Fruit fly (Drosophila melanogaster) whole organism, prepupa: ENCODE results near the gene CG31793.
A peak's percentile ranks its signal among the peaks of the same experiment; 100 is the strongest.

Experiments used
- Blimp-1 ChIP-seq: fragments of 200-800 bp; sonication (Bioruptor generic); optimal IDR thresholded peaks from 3 replicates; lab custom pipeline; 2017; ENCODE audit warnings: missing biosample characterization, missing genetic modification characterization, mild to moderate bottlenecking, moderate library complexity, missing genetic modification reagents
- CG10631 ChIP-seq: fragments of 200-800 bp; sonication (Bioruptor generic); optimal IDR thresholded peaks from 2 replicates; lab custom pipeline; 2016; ENCODE audit warnings: missing biosample characterization, missing genetic modification characterization
- CG11902 ChIP-seq: fragments of 200-800 bp; sonication (Bioruptor generic); optimal IDR thresholded peaks from 3 replicates; lab custom pipeline; 2016; ENCODE audit warnings: missing biosample characterization, missing genetic modification characterization
- CG15336 ChIP-seq: fragments of 200-800 bp; sonication (Bioruptor generic); IDR thresholded peaks from 2 replicates; pipeline ENCODE4 v1.3.6; 2022; ENCODE audit warnings: missing biosample characterization, missing genetic modification characterization
- CG1621 ChIP-seq: fragments of 200-800 bp; sonication (Bioruptor generic); optimal IDR thresholded peaks from 3 replicates; lab custom pipeline; 2018; ENCODE audit warnings: missing biosample characterization, mild to moderate bottlenecking, missing genetic modification characterization
- CG16779 ChIP-seq: fragments of 200-800 bp; sonication (Bioruptor generic); optimal IDR thresholded peaks from 3 replicates; lab custom pipeline; 2017; ENCODE audit warnings: missing biosample characterization, mild to moderate bottlenecking, missing genetic modification characterization
- CG3032 ChIP-seq: fragments of 200-800 bp; optimal IDR thresholded peaks from 2 replicates; lab custom pipeline; 2019; ENCODE audit warnings: missing biosample characterization, mild to moderate bottlenecking, missing genetic modification characterization, moderate library complexity
- CG3919 ChIP-seq: fragments of 200-800 bp; sonication (Bioruptor generic); optimal IDR thresholded peaks from 3 replicates; lab custom pipeline; 2016; ENCODE audit warnings: missing biosample characterization, missing genetic modification characterization
- CG4318 ChIP-seq: fragments of 200-800 bp; sonication (Bioruptor generic); optimal IDR thresholded peaks from 3 replicates; lab custom pipeline; 2017; ENCODE audit warnings: missing biosample characterization, mild to moderate bottlenecking, missing genetic modification characterization
- CG6163 ChIP-seq: fragments of 200-800 bp; sonication (Bioruptor generic); IDR thresholded peaks from 3 replicates; pipeline ENCODE4 v1.3.6; 2022; ENCODE audit warnings: missing biosample characterization, missing genetic modification characterization
- CG7368 ChIP-seq: fragments of 200-800 bp; sonication (Bioruptor generic); optimal IDR thresholded peaks from 3 replicates; lab custom pipeline; 2016; ENCODE audit warnings: missing biosample characterization, missing genetic modification characterization
- CG8319 ChIP-seq: fragments of 200-800 bp; sonication (Bioruptor generic); optimal IDR thresholded peaks from 3 replicates; lab custom pipeline; 2016; ENCODE audit warnings: missing biosample characterization, missing genetic modification characterization
- CG8632 ChIP-seq: fragments of 200-800 bp; sonication (Bioruptor generic); optimal IDR thresholded peaks from 3 replicates; lab custom pipeline; 2016; ENCODE audit warnings: missing biosample characterization, missing genetic modification characterization
- CG9139 ChIP-seq: fragments of 200-800 bp; sonication (Bioruptor generic); optimal IDR thresholded peaks from 3 replicates; lab custom pipeline; 2017; ENCODE audit warnings: missing biosample characterization, mild to moderate bottlenecking, missing genetic modification characterization
- Eip75B ChIP-seq: fragments of 200-800 bp; sonication (Bioruptor generic); optimal IDR thresholded peaks from 3 replicates; lab custom pipeline; 2016; ENCODE audit warnings: missing biosample characterization, missing genetic modification characterization
- Eip78C ChIP-seq: fragments of 200-800 bp; sonication (Bioruptor generic); peaks from one replicate; lab custom pipeline; 2016; ENCODE audit warnings: missing biosample characterization, missing genetic modification characterization
- Ets21C ChIP-seq: fragments of 200-800 bp; sonication (Bioruptor generic); optimal IDR thresholded peaks from 3 replicates; lab custom pipeline; 2016; ENCODE audit warnings: missing biosample characterization, missing genetic modification characterization
- Ets96B ChIP-seq: fragments of 200-800 bp; optimal IDR thresholded peaks from 2 replicates; lab custom pipeline; 2019; ENCODE audit warnings: missing biosample characterization, mild to moderate bottlenecking, missing genetic modification characterization, moderate library complexity
- Gug ChIP-seq: fragments of 200-800 bp; sonication (Bioruptor generic); IDR thresholded peaks from 2 replicates; pipeline ENCODE4 v1.3.6; 2022; ENCODE audit warnings: missing biosample characterization, missing genetic modification characterization
- Hr38 ChIP-seq: sonication (Bioruptor generic); optimal IDR thresholded peaks from 2 replicates; lab custom pipeline; 2016; ENCODE audit warnings: missing biosample characterization, missing genetic modification characterization
- Hr39 ChIP-seq: fragments of 200-800 bp; sonication (Bioruptor generic); optimal IDR thresholded peaks from 2 replicates; lab custom pipeline; 2016; ENCODE audit warnings: missing biosample characterization, missing genetic modification characterization
- Hr4 ChIP-seq: fragments of 200-800 bp; sonication (Bioruptor generic); optimal IDR thresholded peaks from 3 replicates; lab custom pipeline; 2016; ENCODE audit warnings: missing biosample characterization, missing genetic modification characterization
- Lpt ChIP-seq: fragments of 200-800 bp; sonication (Bioruptor generic); optimal IDR thresholded peaks from 3 replicates; lab custom pipeline; 2016; ENCODE audit warnings: missing biosample characterization, missing genetic modification characterization
- Met ChIP-seq: fragments of 200-800 bp; sonication (Bioruptor generic); optimal IDR thresholded peaks from 3 replicates; lab custom pipeline; 2016; ENCODE audit warnings: missing biosample characterization, missing genetic modification characterization
- OdsH ChIP-seq: fragments of 200-800 bp; sonication (Bioruptor generic); optimal IDR thresholded peaks from 3 replicates; lab custom pipeline; 2016; ENCODE audit warnings: missing biosample characterization, missing genetic modification characterization
- Smox ChIP-seq: fragments of 200-800 bp; sonication (Bioruptor generic); optimal IDR thresholded peaks from 3 replicates; lab custom pipeline; 2016; ENCODE audit warnings: missing biosample characterization, missing genetic modification characterization
- Sox102F ChIP-seq: fragments of 200-800 bp; sonication (Bioruptor generic); optimal IDR thresholded peaks from 2 replicates; lab custom pipeline; 2016; ENCODE audit warnings: missing biosample characterization, mild to moderate bottlenecking, missing genetic modification characterization
- Sox14 ChIP-seq: fragments of 200-800 bp; sonication (Bioruptor generic); optimal IDR thresholded peaks from 3 replicates; lab custom pipeline; 2016; ENCODE audit warnings: missing biosample characterization, missing genetic modification characterization
- Sox15 ChIP-seq: fragments of 200-800 bp; sonication (Bioruptor generic); optimal IDR thresholded peaks from 3 replicates; lab custom pipeline; 2016; ENCODE audit warnings: missing biosample characterization, missing genetic modification characterization
- achi ChIP-seq: fragments of 200-800 bp; sonication (Bioruptor generic); optimal IDR thresholded peaks from 3 replicates; lab custom pipeline; 2016; ENCODE audit warnings: missing biosample characterization, missing genetic modification characterization
- cyc ChIP-seq: fragments of 200-800 bp; sonication (Bioruptor generic); optimal IDR thresholded peaks from 3 replicates; lab custom pipeline; 2016; ENCODE audit warnings: missing biosample characterization, missing genetic modification characterization
- dsx ChIP-seq: fragments of 200-800 bp; optimal IDR thresholded peaks from 3 replicates; lab custom pipeline; 2019; ENCODE audit warnings: missing biosample characterization, mild to moderate bottlenecking, missing genetic modification characterization, moderate library complexity; ENCODE audit not compliant: poor library complexity, severe bottlenecking
- eg ChIP-seq: fragments of 200-800 bp; sonication (Bioruptor generic); IDR thresholded peaks from 3 replicates; pipeline ENCODE4 v1.3.6; 2022; ENCODE audit warnings: missing biosample characterization, missing genetic modification characterization
- esn ChIP-seq: fragments of 200-800 bp; sonication (Bioruptor generic); optimal IDR thresholded peaks from 2 replicates; lab custom pipeline; 2016; ENCODE audit warnings: missing biosample characterization, mild to moderate bottlenecking, missing genetic modification characterization, moderate library complexity
- fd85E ChIP-seq: fragments of 200-800 bp; sonication (Bioruptor generic); optimal IDR thresholded peaks from 3 replicates; lab custom pipeline; 2016; ENCODE audit warnings: missing biosample characterization, missing genetic modification characterization
- fkh ChIP-seq: fragments of 200-800 bp; sonication (Bioruptor generic); optimal IDR thresholded peaks from 3 replicates; lab custom pipeline; 2017; ENCODE audit warnings: missing biosample characterization, mild to moderate bottlenecking, missing genetic modification characterization, moderate library complexity
- lz ChIP-seq: fragments of 200-800 bp; sonication (Bioruptor generic); optimal IDR thresholded peaks from 3 replicates; lab custom pipeline; 2016; ENCODE audit warnings: missing biosample characterization, missing genetic modification characterization
- net ChIP-seq: fragments of 200-800 bp; sonication (Bioruptor generic); optimal IDR thresholded peaks from 3 replicates; lab custom pipeline; 2016; ENCODE audit warnings: missing biosample characterization, missing genetic modification characterization
- salr ChIP-seq, 2 experiments: fragments of 200-800 bp; sonication (Bioruptor generic); optimal IDR thresholded peaks; 3 replicates each; lab custom pipeline; 2016 to 2018; ENCODE audit warnings: missing biosample characterization in 2 of 2, missing genetic modification characterization in 2 of 2, mild to moderate bottlenecking in 1 of 2
- spab ChIP-seq: fragments of 200-800 bp; sonication (Bioruptor generic); optimal IDR thresholded peaks from 2 replicates; lab custom pipeline; 2017; ENCODE audit warnings: missing biosample characterization, mild to moderate bottlenecking, missing genetic modification characterization, missing genetic modification reagents
- ss ChIP-seq, 2 experiments: fragments of 200-800 bp; sonication (Bioruptor generic); optimal IDR thresholded peaks; 2 replicates in 1 of 2; 3 replicates in 1 of 2; lab custom pipeline; 2017 to 2018; ENCODE audit warnings: mild to moderate bottlenecking in 2 of 2, missing biosample characterization in 2 of 2, missing genetic modification characterization in 2 of 2, moderate library complexity in 1 of 2
- svp ChIP-seq: fragments of 200-800 bp; sonication (Bioruptor generic); peaks from one replicate; lab custom pipeline; 2016; ENCODE audit warnings: missing biosample characterization, missing genetic modification characterization
- topi ChIP-seq: fragments of 200-800 bp; sonication (Bioruptor generic); optimal IDR thresholded peaks from 3 replicates; lab custom pipeline; 2016; ENCODE audit warnings: missing biosample characterization, missing genetic modification characterization
- vri ChIP-seq: fragments of 200-800 bp; sonication (Bioruptor generic); optimal IDR thresholded peaks from 3 replicates; lab custom pipeline; 2016; ENCODE audit warnings: missing biosample characterization, mild to moderate bottlenecking, missing genetic modification characterization

CG31793 gene

DNA sequence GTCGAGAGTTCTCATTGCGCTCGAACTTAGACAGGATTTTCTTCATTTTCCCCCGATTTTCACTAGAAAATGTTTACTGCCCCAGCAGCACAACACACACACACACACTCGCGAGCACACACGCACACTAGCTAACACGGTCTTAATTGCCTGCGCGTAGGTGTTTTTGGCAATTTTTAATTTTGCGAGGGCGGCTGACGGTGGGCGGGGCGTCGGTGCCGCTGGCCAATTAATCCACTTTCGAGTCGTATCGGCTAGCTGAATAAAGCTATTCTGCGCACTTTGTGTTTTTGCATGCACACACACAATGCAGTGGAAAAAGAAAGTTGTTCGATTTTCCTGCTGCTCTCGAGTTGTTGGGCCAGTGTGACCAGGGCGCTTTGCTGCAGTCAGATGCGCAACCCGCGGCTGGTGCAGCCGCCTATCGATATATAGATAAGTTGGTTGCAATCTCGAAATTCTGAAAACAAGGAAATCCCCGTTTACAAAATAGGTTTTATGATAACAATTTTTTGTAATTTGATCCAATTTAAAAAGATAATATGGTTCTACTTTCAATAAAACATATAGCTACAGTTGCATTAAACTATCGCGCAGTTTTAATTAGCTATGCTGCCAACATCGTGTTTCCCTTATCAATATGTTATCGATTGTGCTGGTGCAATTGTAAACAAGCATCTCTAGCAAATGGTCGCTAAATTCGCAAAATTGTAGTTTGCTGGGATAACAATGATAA is 34.6 kb upstream of the CG31793 start, which contains the start of the genes Nak and Tango6 (continued):
- TF ChIP-seq CG3919 (GFP tag; lab: Kevin White, UChicago) (peak; percentile 24), CG8632 (no peak), CG16779 (no peak), cyc (GFP tag; lab: Kevin White, UChicago) (peak; percentile 7), CG1621 (tag; lab: Kevin White, UChicago) (no peak), OdsH (no peak), CG3032 (tag; lab: Kevin White, UChicago) (peak; percentile 47), vri (GFP tag; lab: Kevin White, UChicago) (peak; percentile 40), Blimp-1 (peak; percentile 11), Sox14 (peak; percentile 72), CG9139 (GFP tag; lab: Kevin White, UChicago) (no peak), salr (GFP tag; optimal IDR thresholded peaks at IDR 0.05; lab: Kevin White, UChicago) (no peak), ss (GFP tag; optimal IDR thresholded peaks at IDR 0.05; lab: Kevin White, UChicago) (no peak), fkh (GFP tag; lab: Kevin White, UChicago) (peak; percentile 86), achi (GFP tag; lab: Kevin White, UChicago) (peak; percentile 55), CG15336 (GFP tag; lab: Robert Waterston, UW) (peak; percentile 25; the same call in 1 of the 2 replicates), Eip75B (GFP tag; lab: Kevin White, UChicago) (peak; percentile 36), Hr4 (GFP tag; lab: Kevin White, UChicago) (peak; percentile 31), Ets21C (GFP tag; lab: Kevin White, UChicago) (peak; percentile 46), CG8319 (GFP tag; lab: Kevin White, UChicago) (no peak), topi (GFP tag; lab: Kevin White, UChicago) (peak; percentile 47), CG4318 (GFP tag; lab: Kevin White, UChicago) (no peak), Ets96B (peak; percentile 8)

DNA sequence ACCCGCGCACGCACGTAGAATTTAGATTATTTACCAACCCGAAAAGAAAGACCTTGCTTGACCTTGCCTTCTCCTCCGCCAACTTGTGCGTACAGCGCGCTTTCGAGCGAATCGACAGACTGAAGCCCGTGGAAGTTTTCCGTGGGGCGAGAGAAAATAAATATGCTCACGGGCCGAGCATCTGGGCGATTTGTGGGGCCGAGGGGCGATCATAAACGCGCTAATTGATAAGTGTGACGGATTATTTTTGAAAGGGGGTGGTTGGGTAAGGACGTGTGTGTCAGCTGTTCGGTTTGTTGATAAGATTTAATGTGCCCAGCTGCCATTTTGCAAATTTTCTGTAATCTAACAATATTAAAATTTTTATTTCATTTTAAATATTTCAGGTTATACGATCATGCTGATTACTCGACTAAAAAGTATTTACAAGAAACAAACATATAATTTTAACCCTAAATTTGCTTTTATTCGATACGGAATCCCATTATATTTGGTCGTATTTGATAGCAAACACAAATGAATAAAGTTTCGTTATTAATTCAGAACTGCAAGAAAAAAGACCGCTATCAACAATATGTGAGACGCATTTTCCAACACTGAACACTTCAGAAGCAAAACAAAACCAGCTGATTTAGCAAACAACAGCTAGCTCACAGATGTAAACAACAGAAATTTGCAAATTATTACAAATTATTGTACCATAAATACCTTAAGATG is 28.9 kb upstream of the CG31793 start, which contains the start of the genes L2HGDH and CG10431:
Gene L2HGDH (minus strand): TSS at position 386 of the 717 bp plus-strand sequence.
Gene CG10431 (plus strand): TSS at position 648 of the 717 bp plus-strand sequence.
- TF ChIP-seq esn (GFP tag; lab: Kevin White, UChicago) (peak; percentile 77), Smox (GFP tag; lab: Kevin White, UChicago) (no peak), Lpt (GFP tag; lab: Kevin White, UChicago) (peak; percentile 49), CG1621 (tag; lab: Kevin White, UChicago) (no peak), spab (no peak), OdsH (no peak), net (GFP tag; lab: Kevin White, UChicago) (no peak), CG6163 (GFP tag; lab: Robert Waterston, UW) (0 out of 3 replicates have a peak, but pooled peaks have one; percentile 22), CG3919 (GFP tag; lab: Kevin White, UChicago) (no peak), Sox14 (peak; percentile 65), Gug (GFP tag; lab: Robert Waterston, UW) (no peak), Blimp-1 (no peak), CG7368 (GFP tag; lab: Kevin White, UChicago) (peak; percentile 25), Hr4 (GFP tag; lab: Kevin White, UChicago) (no peak), CG3032 (tag; lab: Kevin White, UChicago) (peak; percentile 69), Hr39 (GFP tag; lab: Kevin White, UChicago) (peak; percentile 34), lz (GFP tag; lab: Kevin White, UChicago) (peak; percentile 70), CG15336 (GFP tag; lab: Robert Waterston, UW) (peak; percentile 34; the same call in 1 of the 2 replicates), CG16779 (no peak), fkh (GFP tag; lab: Kevin White, UChicago) (peak; percentile 89), eg (GFP tag; lab: Robert Waterston, UW) (peak; percentile 74), Ets96B (peak; percentile 52), CG8319 (GFP tag; lab: Kevin White, UChicago) (peak; percentile 58), Eip78C (GFP tag; lab: Kevin White, UChicago) (peak; percentile 92), Sox15 (GFP tag; lab: Kevin White, UChicago) (peak; percentile 29), dsx (no peak), CG11902 (no peak), Hr38 (GFP tag; lab: Kevin White, UChicago) (no peak), Sox102F (GFP tag; lab: Kevin White, UChicago) (no peak), cyc (GFP tag; lab: Kevin White, UChicago) (no peak), Ets21C (GFP tag; lab: Kevin White, UChicago) (peak; percentile 55), svp (peak; percentile 97), vri (GFP tag; lab: Kevin White, UChicago) (peak; percentile 58), CG10631 (peak; percentile 83), ss (GFP tag; optimal IDR thresholded peaks at IDR 0.05; lab: Kevin White, UChicago) (peak in 1 of 2 experiments; percentile 56), Met (GFP tag; lab: Kevin White, UChicago) (peak; percentile 70), topi (GFP tag; lab: Kevin White, UChicago) (peak; percentile 65), fd85E (GFP tag; lab: Kevin White, UChicago) (peak; percentile 31)
